Worm (Caenorhabditis elegans): ENCODE results near the gene alh-3.
A peak's percentile ranks its signal among the peaks of the same experiment; 100 is the strongest.

The alh-3 gene

DNA sequence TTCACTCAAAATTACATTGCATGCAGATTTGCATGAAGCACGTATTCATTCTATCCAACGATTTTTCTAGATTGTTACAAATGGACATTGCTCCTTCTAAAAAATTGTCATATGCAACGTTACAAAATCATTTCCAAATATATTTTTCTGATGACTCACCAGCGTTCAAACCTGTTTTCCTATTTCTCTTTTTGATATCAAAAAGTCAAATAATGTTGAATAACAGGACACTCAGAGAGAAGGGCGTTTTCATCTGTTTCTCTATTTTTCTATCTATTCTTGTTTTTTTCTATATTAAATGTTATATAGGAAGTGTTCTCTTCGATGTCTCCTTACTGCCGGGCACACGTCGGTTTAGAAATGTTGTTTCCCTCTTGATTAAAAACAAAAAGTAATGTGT is 15.5 kb upstream of the alh-3 start:
- TF ChIP-seq fos-1 (tag; optimal IDR thresholded peaks at IDR 0.05) (peak; percentile 64), nhr-11 (tag; optimal IDR thresholded peaks at IDR 0.05) (no peak)

DNA sequence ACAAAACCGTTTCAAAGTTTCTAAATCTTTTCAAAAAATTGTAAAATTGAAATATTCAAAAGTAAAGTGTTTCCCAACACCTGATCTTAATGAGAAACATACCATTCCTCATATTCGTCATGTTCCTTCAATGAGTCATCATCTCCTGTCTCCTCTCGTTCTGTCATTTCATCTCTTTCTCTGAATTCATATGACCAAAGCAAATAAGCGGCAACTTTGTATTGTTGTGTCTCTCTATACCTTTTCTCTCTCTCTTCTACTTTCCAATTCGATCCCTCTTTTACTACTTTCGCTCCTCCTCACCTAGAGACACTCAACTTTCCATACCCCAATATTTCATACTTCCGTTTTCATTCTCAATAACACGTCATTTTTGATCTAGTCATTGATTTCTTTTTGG is 14.1 kb upstream of the alh-3 start:
- TF ChIP-seq mab-5 (tag; optimal IDR thresholded peaks at IDR 0.05) (no peak), fos-1 (tag; optimal IDR thresholded peaks at IDR 0.05) (peak; percentile 78), ceh-82 (tag; optimal IDR thresholded peaks at IDR 0.05) (no peak), ZK546.5 (tag; optimal IDR thresholded peaks at IDR 0.05) (no peak), nhr-12 (tag; optimal IDR thresholded peaks at IDR 0.05) (no peak), Y55F3AM.14 (GFP tag; optimal IDR thresholded peaks at IDR 0.05) (no peak), nhr-21 (tag; optimal IDR thresholded peaks at IDR 0.05) (peak; percentile 32), aly-2 (tag; optimal IDR thresholded peaks at IDR 0.05) (no peak), sma-3 (GFP tag; optimal IDR thresholded peaks at IDR 0.05) (peak; percentile 48), nhr-77 (tag; optimal IDR thresholded peaks at IDR 0.05) (no peak), mdl-1 (tag; optimal IDR thresholded peaks at IDR 0.05) (no peak), lsy-2 (tag; optimal IDR thresholded peaks at IDR 0.05) (no peak), lin-39 (tag; optimal IDR thresholded peaks at IDR 0.05) (no peak), nhr-10 (tag; optimal IDR thresholded peaks at IDR 0.05) (no peak), nhr-23 (tag; optimal IDR thresholded peaks at IDR 0.05) (no peak), egl-27 (tag; optimal IDR thresholded peaks at IDR 0.05) (no peak), zag-1 (tag; optimal IDR thresholded peaks at IDR 0.05) (no peak), skn-1 (tag; optimal IDR thresholded peaks at IDR 0.05) (no peak), unc-62 (GFP tag; optimal IDR thresholded peaks at IDR 0.05) (no peak), ztf-11 (tag; optimal IDR thresholded peaks at IDR 0.05) (no peak), dmd-4 (tag; optimal IDR thresholded peaks at IDR 0.05) (no peak), ztf-1 (GFP tag; conservative IDR thresholded peaks at IDR 0.05) (no peak), blmp-1 (tag; optimal IDR thresholded peaks at IDR 0.05; ENCODE audit: insufficient read depth) (peak; percentile 89), sem-4 (tag; optimal IDR thresholded peaks at IDR 0.05) (no peak), nhr-25 (tag; optimal IDR thresholded peaks at IDR 0.05) (peak; percentile 66), alr-1 (tag; optimal IDR thresholded peaks at IDR 0.05) (no peak), crh-2 (tag; optimal IDR thresholded peaks at IDR 0.05) (peak; percentile 33), mbf-1 (tag; optimal IDR thresholded peaks at IDR 0.05) (no peak), unc-39 (tag; optimal IDR thresholded peaks at IDR 0.05) (no peak), ama-1 (optimal IDR thresholded peaks at IDR 0.05) (no peak), nhr-11 (tag; optimal IDR thresholded peaks at IDR 0.05) (no peak), F13H6.1 (tag; optimal IDR thresholded peaks at IDR 0.05) (peak; percentile 1), ceh-16 (tag; optimal IDR thresholded peaks at IDR 0.05) (no peak), elt-1 (tag; optimal IDR thresholded peaks at IDR 0.05) (no peak), lin-11 (tag; optimal IDR thresholded peaks at IDR 0.05) (no peak), nhr-6 (tag; optimal IDR thresholded peaks at IDR 0.05) (no peak), gmeb-1 (tag; optimal IDR thresholded peaks at IDR 0.05) (no peak), nhr-237 (tag; optimal IDR thresholded peaks at IDR 0.05) (no peak), unc-55 (GFP tag; optimal IDR thresholded peaks at IDR 0.05) (no peak), peb-1 (tag; optimal IDR thresholded peaks at IDR 0.05) (no peak), nhr-129 (tag; optimal IDR thresholded peaks at IDR 0.05) (peak; percentile 75), R02D3.7 (tag; optimal IDR thresholded peaks at IDR 0.05) (no peak), elt-3 (tag; optimal IDR thresholded peaks at IDR 0.05) (no peak), lin-13 (GFP tag; optimal IDR thresholded peaks at IDR 0.05) (no peak), C34F6.9 (tag; optimal IDR thresholded peaks at IDR 0.05) (peak; percentile 2), snpc-4 (tag; optimal IDR thresholded peaks at IDR 0.05) (no peak), ztf-4 (tag; optimal IDR thresholded peaks at IDR 0.05) (no peak), sma-9 (GFP tag; optimal IDR thresholded peaks at IDR 0.05) (peak; percentile 24), sma-9 (tag; optimal IDR thresholded peaks at IDR 0.05) (no peak)
